Worm (Caenorhabditis elegans) whole organism, L1 larva: ENCODE measurements around the gene pigg-1.

Experiments
- Y116A8C.19 ChIP-seq: sonication (generic microtip); optimal IDR thresholded peaks from 2 replicates; lab custom pipeline; 2016; ENCODE audit warnings: missing compliant biosample characterization, missing genetic modification characterization, borderline replicate concordance
- alr-1 ChIP-seq: fragments of 200-800 bp; sonication (Bioruptor generic); optimal IDR thresholded peaks from 2 replicates; lab custom pipeline; 2018; ENCODE audit warnings: borderline replicate concordance, mild to moderate bottlenecking, missing genetic modification characterization, missing compliant biosample characterization
- blmp-1 ChIP-seq: fragments of 150-350 bp; optimal IDR thresholded peaks from 2 replicates; lab custom pipeline; 2014; ENCODE audit warnings: missing biosample characterization, missing genetic modification characterization
- ceh-90 ChIP-seq: sonication (generic microtip); optimal IDR thresholded peaks from 2 replicates; lab custom pipeline; 2016; ENCODE audit warnings: missing genetic modification characterization, missing compliant biosample characterization
- ces-1 ChIP-seq: fragments of 150-350 bp; optimal IDR thresholded peaks from 2 replicates; lab custom pipeline; 2014; ENCODE audit warnings: missing biosample characterization, missing genetic modification reagents, missing genetic modification characterization
- efl-1 ChIP-seq, 4 experiments: fragments of 150-350 bp; optimal IDR thresholded peaks in 3 of 4; peaks in 1 of 4; 1 replicate in 1 of 4; 2 replicates in 3 of 4; lab custom pipeline; 2014; ENCODE audit warnings: missing biosample characterization in 2 of 4, missing genetic modification characterization in 2 of 4, missing genetic modification reagents in 2 of 4
- egl-27 ChIP-seq, 2 experiments: fragments of 150-350 bp in 1 of 2; sonication (generic microtip); optimal IDR thresholded peaks; 3 replicates each; lab custom pipeline; 2017 to 2018; ENCODE audit warnings: missing biosample characterization in 2 of 2, missing genetic modification characterization in 2 of 2, missing genetic modification reagents in 2 of 2
- elt-2 ChIP-seq: sonication (generic microtip); optimal IDR thresholded peaks from 2 replicates; lab custom pipeline; 2016; ENCODE audit warnings: missing genetic modification characterization, mild to moderate bottlenecking, inconsistent platforms, missing compliant biosample characterization, missing genetic modification reagents
- elt-3 ChIP-seq, 6 experiments: fragments of 150-350 bp in 1 of 6; sonication (generic microtip); optimal IDR thresholded peaks; 2 replicates each; lab custom pipeline; 2017 to 2018; ENCODE audit warnings: missing biosample characterization in 6 of 6, missing genetic modification characterization in 6 of 6, inconsistent platforms in 1 of 6
- hlh-4 ChIP-seq: sonication (generic microtip); optimal IDR thresholded peaks from 2 replicates; lab custom pipeline; 2016; ENCODE audit warnings: mild to moderate bottlenecking, missing genetic modification characterization, missing compliant biosample characterization
- jun-1 ChIP-seq: fragments of 150-350 bp; optimal IDR thresholded peaks from 2 replicates; lab custom pipeline; 2014; ENCODE audit warnings: missing biosample characterization, missing genetic modification reagents, missing genetic modification characterization
- lin-14 ChIP-seq: fragments of 200-800 bp; sonication (Bioruptor generic); optimal IDR thresholded peaks from 2 replicates; lab custom pipeline; 2018; ENCODE audit warnings: mild to moderate bottlenecking, missing genetic modification characterization, moderate library complexity, missing compliant biosample characterization
- lin-35 ChIP-seq, 2 experiments: fragments of 150-350 bp; optimal IDR thresholded peaks; 2 replicates each; lab custom pipeline; 2014; ENCODE audit warnings: missing biosample characterization in 2 of 2, missing genetic modification characterization in 2 of 2, missing genetic modification reagents in 2 of 2
- mdl-1 ChIP-seq, 2 experiments: fragments of 150-350 bp; optimal IDR thresholded peaks; 2 replicates each; lab custom pipeline; 2014 to 2017; ENCODE audit warnings: missing biosample characterization in 2 of 2, missing genetic modification characterization in 2 of 2, inconsistent platforms in 1 of 2
- nhr-11 ChIP-seq: fragments of 150-350 bp; optimal IDR thresholded peaks from 2 replicates; lab custom pipeline; 2014; ENCODE audit warnings: missing biosample characterization, missing genetic modification characterization
- nhr-20 ChIP-seq: sonication (generic microtip); optimal IDR thresholded peaks from 2 replicates; lab custom pipeline; 2016; ENCODE audit warnings: mild to moderate bottlenecking, missing genetic modification characterization, missing compliant biosample characterization
- nhr-237 ChIP-seq: fragments of 150-350 bp; optimal IDR thresholded peaks from 2 replicates; lab custom pipeline; 2014; ENCODE audit warnings: missing biosample characterization, missing genetic modification characterization
- nhr-47 ChIP-seq: sonication (generic microtip); optimal IDR thresholded peaks from 2 replicates; lab custom pipeline; 2016; ENCODE audit warnings: mild to moderate bottlenecking, missing genetic modification characterization, moderate library complexity, missing compliant biosample characterization
- nhr-84 ChIP-seq: sonication (generic microtip); optimal IDR thresholded peaks from 2 replicates; lab custom pipeline; 2017; ENCODE audit warnings: missing biosample characterization, missing genetic modification characterization
- nhr-85 ChIP-seq: sonication (generic microtip); peaks from one replicate; lab custom pipeline; 2016; ENCODE audit warnings: missing genetic modification characterization, inconsistent platforms, missing compliant biosample characterization
- pqm-1 ChIP-seq: sonication (generic microtip); optimal IDR thresholded peaks from 3 replicates; lab custom pipeline; 2017; ENCODE audit warnings: missing biosample characterization, missing genetic modification characterization
- snu-23 ChIP-seq: sonication (generic microtip); optimal IDR thresholded peaks from 2 replicates; lab custom pipeline; 2016; ENCODE audit warnings: missing genetic modification characterization, missing compliant biosample characterization
- sox-4 ChIP-seq: sonication (generic microtip); optimal IDR thresholded peaks from 2 replicates; lab custom pipeline; 2016; ENCODE audit warnings: missing genetic modification characterization, missing compliant biosample characterization
- sptf-1 ChIP-seq: fragments of 150-350 bp; optimal IDR thresholded peaks from 2 replicates; lab custom pipeline; 2014; ENCODE audit warnings: missing biosample characterization, missing genetic modification characterization
- sup-37 ChIP-seq: fragments of 200-800 bp; sonication (Bioruptor generic); optimal IDR thresholded peaks from 2 replicates; lab custom pipeline; 2018; ENCODE audit warnings: mild to moderate bottlenecking, missing genetic modification characterization, missing compliant biosample characterization
- tbx-2 ChIP-seq: sonication (generic microtip); optimal IDR thresholded peaks from 2 replicates; lab custom pipeline; 2016; ENCODE audit warnings: missing genetic modification characterization, missing compliant biosample characterization
- tlp-1 ChIP-seq: fragments of 150-350 bp; optimal IDR thresholded peaks from 2 replicates; lab custom pipeline; 2014; ENCODE audit warnings: missing biosample characterization, missing genetic modification characterization
- unc-30 ChIP-seq: sonication (generic microtip); optimal IDR thresholded peaks from 2 replicates; lab custom pipeline; 2017; ENCODE audit warnings: missing biosample characterization, missing genetic modification characterization
- vab-15 ChIP-seq: sonication (generic microtip); optimal IDR thresholded peaks from 2 replicates; lab custom pipeline; 2017; ENCODE audit warnings: missing genotype, mild to moderate bottlenecking, missing genetic modification characterization, missing compliant biosample characterization
- xbp-1 ChIP-seq: sonication (generic microtip); optimal IDR thresholded peaks from 2 replicates; lab custom pipeline; 2016; ENCODE audit warnings: missing genetic modification characterization, missing compliant biosample characterization
- zip-4 ChIP-seq: fragments of 200-800 bp; sonication (Bioruptor generic); optimal IDR thresholded peaks from 2 replicates; lab custom pipeline; 2018; ENCODE audit warnings: mild to moderate bottlenecking, missing genetic modification characterization, moderate library complexity, missing compliant biosample characterization

pigg-1 gene

ce11 chrII:8630088-8630487, 30.0 kb upstream of the pigg-1 start, which contains the start of gene T22C8.6:
T22C8.6 (minus strand) TSS chrII:8630281.
- TF ChIP-seq nhr-85 (tag; lab: Kevin White, UChicago): peak; percentile 75
- peak; percentile 78 for TF ChIP-seq blmp-1 (tag; lab: Kevin White, UChicago)
- TF ChIP-seq lin-14: peak; percentile 48
- peak; percentile 47 for TF ChIP-seq nhr-20 (tag; lab: Kevin White, UChicago)
- TF ChIP-seq sox-4 (tag; lab: Kevin White, UChicago): no peak
- TF ChIP-seq elt-3 (tag; optimal IDR thresholded peaks at IDR 0.05; lab: Kevin White, UChicago): peak in 1 of 6 experiments; percentile 25
- TF ChIP-seq lin-35 (GFP tag; optimal IDR thresholded peaks at IDR 0.05; lab: Kevin White, UChicago): peak in 1 of 2 experiments; percentile 3
- TF ChIP-seq alr-1: no peak

- TF ChIP-seq nhr-47 (tag; lab: Kevin White, UChicago) (no peak), egl-27 (tag; optimal IDR thresholded peaks at IDR 0.05; lab: Kevin White, UChicago) (no peak), ces-1 (GFP tag; lab: Kevin White, UChicago) (no peak), ceh-90 (no peak), nhr-84 (tag; lab: Kevin White, UChicago) (no peak), jun-1 (tag; lab: Kevin White, UChicago) (no peak), unc-30 (tag; lab: Kevin White, UChicago) (no peak), zip-4 (GFP tag; lab: Kevin White, UChicago) (no peak), nhr-237 (no peak), snu-23 (GFP tag; lab: Kevin White, UChicago) (no peak), mdl-1 (tag; optimal IDR thresholded peaks at IDR 0.05; lab: Kevin White, UChicago) (no peak), tlp-1 (tag; lab: Kevin White, UChicago) (no peak)
Measured at ce11 chrII:8627907-8628306, 27.8 kb upstream of the pigg-1 start.

ce11 chrII:8626598-8626997, 26.5 kb upstream of the pigg-1 start:
- TF ChIP-seq tbx-2 (tag; lab: Kevin White, UChicago): no peak
- TF ChIP-seq efl-1 (optimal IDR thresholded peaks at IDR 0.05; lab: Kevin White, UChicago): no peak
- TF ChIP-seq efl-1 (GFP tag; optimal IDR thresholded peaks at IDR 0.05 in 1 of 2; lab: Kevin White, UChicago): peak in 1 of 2 experiments; percentile 51

- TF ChIP-seq sptf-1 (tag; lab: Kevin White, UChicago) (no peak), efl-1 (optimal IDR thresholded peaks at IDR 0.05; lab: Kevin White, UChicago) (no peak), efl-1 (GFP tag; optimal IDR thresholded peaks at IDR 0.05 in 1 of 2; lab: Kevin White, UChicago) (peak in 1 of 2 experiments; percentile 88), sup-37 (GFP tag; lab: Kevin White, UChicago) (no peak), lin-35 (GFP tag; optimal IDR thresholded peaks at IDR 0.05; lab: Kevin White, UChicago) (peak in 1 of 2 experiments; percentile 21), jun-1 (tag; lab: Kevin White, UChicago) (peak; percentile 34), pqm-1 (tag; lab: Kevin White, UChicago) (peak; percentile 89), elt-2 (tag; lab: Kevin White, UChicago) (peak; percentile 91), nhr-11 (tag; lab: Kevin White, UChicago) (no peak), xbp-1 (tag; lab: Kevin White, UChicago) (no peak)
Measured at ce11 chrII:8625163-8625562, 25.1 kb upstream of the pigg-1 start, which contains the start of gene sptf-2. sptf-2 (plus strand) TSS chrII:8625459.

- TF ChIP-seq elt-2 (tag; lab: Kevin White, UChicago): no peak
- no peak for TF ChIP-seq vab-15
- no peak for TF ChIP-seq lin-35 (GFP tag; optimal IDR thresholded peaks at IDR 0.05; lab: Kevin White, UChicago)
- TF ChIP-seq unc-30 (tag; lab: Kevin White, UChicago): no peak
- TF ChIP-seq pqm-1 (tag; lab: Kevin White, UChicago): no peak
- no peak for TF ChIP-seq hlh-4 (tag; lab: Kevin White, UChicago)
- no peak for TF ChIP-seq Y116A8C.19 (tag; lab: Kevin White, UChicago)
Measured at ce11 chrII:8623396-8623795, 23.3 kb upstream of the pigg-1 start, which contains the start of gene T22C8.4. T22C8.4 (minus strand) TSS chrII:8623496.
